Worm (Caenorhabditis elegans) whole organism, late embryonic: ENCODE results near the gene srh-290.

ENCODE experiments used
- F13H6.1 ChIP-seq: sonication (generic microtip); optimal IDR thresholded peaks from 2 replicates; lab custom pipeline; 2016; ENCODE audit warnings: missing genetic modification characterization, missing compliant biosample characterization
- ceh-14 ChIP-seq: sonication (generic microtip); optimal IDR thresholded peaks from 2 replicates; lab custom pipeline; 2016; ENCODE audit warnings: missing genotype, missing genetic modification characterization, missing compliant biosample characterization
- ceh-34 ChIP-seq: sonication (generic microtip); optimal IDR thresholded peaks from 2 replicates; lab custom pipeline; 2016; ENCODE audit warnings: mild to moderate bottlenecking, missing genetic modification characterization, missing compliant biosample characterization
- ceh-9 ChIP-seq: sonication (generic microtip); optimal IDR thresholded peaks from 2 replicates; lab custom pipeline; 2016; ENCODE audit warnings: mild to moderate bottlenecking, missing genetic modification characterization, inconsistent platforms, missing compliant biosample characterization
- hlh-30 ChIP-seq: sonication (generic microtip); optimal IDR thresholded peaks from 2 replicates; lab custom pipeline; 2017; ENCODE audit warnings: antibody characterized with exemption, missing genetic modification characterization, missing compliant biosample characterization; ENCODE audit not compliant: insufficient read depth
- lim-6 ChIP-seq: sonication (generic microtip); optimal IDR thresholded peaks from 2 replicates; lab custom pipeline; 2016; ENCODE audit warnings: missing genetic modification characterization, missing compliant biosample characterization
- pag-3 ChIP-seq: sonication (generic microtip); optimal IDR thresholded peaks from 2 replicates; lab custom pipeline; 2016; ENCODE audit warnings: missing compliant biosample characterization, missing genetic modification characterization, borderline replicate concordance
- pax-1 ChIP-seq: fragments of 150-350 bp; optimal IDR thresholded peaks from 2 replicates; lab custom pipeline; 2014; ENCODE audit warnings: missing biosample characterization, missing genetic modification characterization
- sox-4 ChIP-seq: sonication (generic microtip); optimal IDR thresholded peaks from 2 replicates; lab custom pipeline; 2017; ENCODE audit warnings: mild to moderate bottlenecking, missing genetic modification characterization, inconsistent platforms, missing compliant biosample characterization
- unc-3 ChIP-seq, 2 experiments: fragments of 200-800 bp in 1 of 2; sonication (Bioruptor generic) in 1 of 2; sonication (generic microtip) in 1 of 2; conservative IDR thresholded peaks in 1 of 2; optimal IDR thresholded peaks in 1 of 2; 2 replicates each; pipeline versions ENCODE4 v1.3.6 to Lab custom; 2016 to 2022; ENCODE audit warnings: missing compliant biosample characterization in 2 of 2, missing genetic modification characterization in 2 of 2, missing genetic modification reagents in 1 of 2

Gene srh-290

DNA sequence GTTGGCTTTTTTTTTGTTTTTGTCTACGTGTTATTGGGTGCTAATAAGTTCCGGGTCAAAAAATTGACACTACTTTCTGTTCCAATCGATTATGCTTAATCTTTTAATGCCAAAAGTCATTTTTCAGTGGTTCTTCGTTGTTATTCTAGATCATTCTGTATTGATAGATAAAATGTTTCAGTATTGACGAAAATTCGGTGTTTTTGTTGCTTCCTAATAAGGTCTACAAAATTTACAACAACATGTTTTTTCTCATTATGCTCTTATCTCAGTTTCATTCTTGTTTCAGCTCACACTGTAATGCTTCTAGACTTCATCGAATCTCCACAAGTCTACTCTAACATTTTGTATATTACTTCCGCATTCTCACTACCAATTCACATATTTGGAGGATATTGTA, 41.1 kb downstream of the srh-290 start, which contains the start of gene srh-303:
TSS of gene srh-303 (plus strand) at position 301 of the 400 bp plus-strand sequence.
- TF ChIP-seq F13H6.1 (tag; lab: Kevin White, UChicago) (no peak), ceh-14 (tag; lab: Kevin White, UChicago) (no peak), hlh-30 (no peak), pax-1 (tag; lab: Kevin White, UChicago) (no peak), ceh-9 (tag; lab: Kevin White, UChicago) (no peak), pag-3 (no peak), lim-6 (no peak), unc-3 (GFP tag; conservative IDR thresholded peaks at IDR 0.05; lab: Robert Waterston, UW) (no peak), unc-3 (tag; optimal IDR thresholded peaks at IDR 0.05; lab: Kevin White, UChicago) (no peak), ceh-34 (tag; lab: Kevin White, UChicago) (no peak), sox-4 (tag; lab: Kevin White, UChicago) (no peak)
